Worm (Caenorhabditis elegans): Measurements from ENCODE around the gene D2045.7.

- TF ChIP-seq jun-1 (tag; optimal IDR thresholded peaks at IDR 0.05) (no peak), ceh-16 (tag; optimal IDR thresholded peaks at IDR 0.05) (no peak), nfya-1 (tag; optimal IDR thresholded peaks at IDR 0.05; ENCODE audit: insufficient read depth) (no peak), unc-62 (GFP tag; optimal IDR thresholded peaks at IDR 0.05) (no peak), zag-1 (tag; optimal IDR thresholded peaks at IDR 0.05) (no peak), elt-2 (tag; optimal IDR thresholded peaks at IDR 0.05) (no peak), ama-1 (optimal IDR thresholded peaks at IDR 0.05) (no peak), tbx-2 (tag; optimal IDR thresholded peaks at IDR 0.05) (no peak), nhr-25 (tag; optimal IDR thresholded peaks at IDR 0.05) (no peak), ztf-11 (tag; optimal IDR thresholded peaks at IDR 0.05) (no peak), skn-1 (tag; optimal IDR thresholded peaks at IDR 0.05) (no peak)
Observed at ce11 chrIII:10451012-10451411, 28.3 kb upstream of the D2045.7 start, which contains the start of gene H04D03.4.
